Worm (Caenorhabditis elegans) whole organism, L2 larva: ENCODE results near the gene C07H4.1.
A peak's percentile ranks its signal among the peaks of the same experiment; 100 is the strongest.

Experiments used
- C34F6.9 ChIP-seq: fragments of 150-350 bp; optimal IDR thresholded peaks from 2 replicates; lab custom pipeline; 2014; ENCODE audit warnings: missing biosample characterization, missing genetic modification characterization
- R02D3.7 ChIP-seq: fragments of 150-350 bp; optimal IDR thresholded peaks from 2 replicates; lab custom pipeline; 2014; ENCODE audit warnings: missing biosample characterization, missing genetic modification characterization
- ZK546.5 ChIP-seq: sonication (generic microtip); optimal IDR thresholded peaks from 2 replicates; lab custom pipeline; 2017; ENCODE audit warnings: missing biosample characterization, missing genetic modification characterization
- alr-1 ChIP-seq: fragments of 150-350 bp; optimal IDR thresholded peaks from 2 replicates; lab custom pipeline; 2014; ENCODE audit warnings: missing biosample characterization, missing genetic modification characterization
- ama-1 ChIP-seq: fragments of 150-350 bp; optimal IDR thresholded peaks from 2 replicates; lab custom pipeline; 2018; ENCODE audit warnings: inconsistent platforms
- ceh-82 ChIP-seq: fragments of 150-350 bp; optimal IDR thresholded peaks from 2 replicates; lab custom pipeline; 2014; ENCODE audit warnings: missing biosample characterization, missing genetic modification characterization
- crh-2 ChIP-seq: sonication (generic microtip); optimal IDR thresholded peaks from 2 replicates; lab custom pipeline; 2017; ENCODE audit warnings: missing biosample characterization, missing genetic modification characterization
- dmd-4 ChIP-seq: sonication (generic microtip); optimal IDR thresholded peaks from 2 replicates; lab custom pipeline; 2017; ENCODE audit warnings: missing biosample characterization, missing genetic modification characterization
- egl-27 ChIP-seq: sonication (generic microtip); optimal IDR thresholded peaks from 3 replicates; lab custom pipeline; 2017; ENCODE audit warnings: missing biosample characterization, missing genetic modification reagents, missing genetic modification characterization
- elt-1 ChIP-seq: fragments of 150-350 bp; optimal IDR thresholded peaks from 2 replicates; lab custom pipeline; 2014; ENCODE audit warnings: missing biosample characterization, missing genetic modification characterization
- fos-1 ChIP-seq: fragments of 150-350 bp; optimal IDR thresholded peaks from 2 replicates; lab custom pipeline; 2014; ENCODE audit warnings: missing biosample characterization, missing genetic modification characterization
- gmeb-1 ChIP-seq: fragments of 150-350 bp; optimal IDR thresholded peaks from 2 replicates; lab custom pipeline; 2014; ENCODE audit warnings: missing biosample characterization, missing genetic modification characterization
- lin-11 ChIP-seq: fragments of 150-350 bp; sonication (generic microtip); optimal IDR thresholded peaks from 2 replicates; lab custom pipeline; 2014; ENCODE audit warnings: missing biosample characterization, missing genetic modification characterization, inconsistent platforms, mixed read lengths
- lin-13 ChIP-seq: fragments of 150-350 bp; optimal IDR thresholded peaks from 2 replicates; lab custom pipeline; 2014; ENCODE audit warnings: missing biosample characterization, missing genetic modification reagents, missing genetic modification characterization
- lin-39 ChIP-seq: fragments of 150-350 bp; optimal IDR thresholded peaks from 2 replicates; lab custom pipeline; 2014; ENCODE audit warnings: missing biosample characterization, missing genetic modification reagents, missing genetic modification characterization
- lsy-2 ChIP-seq, 2 experiments: fragments of 150-350 bp in 1 of 2; sonication (generic microtip) in 1 of 2; optimal IDR thresholded peaks; 2 replicates each; lab custom pipeline; 2014 to 2017; ENCODE audit warnings: missing biosample characterization in 2 of 2, missing genetic modification characterization in 2 of 2
- mdl-1 ChIP-seq, 2 experiments: fragments of 150-350 bp in 1 of 2; sonication (generic microtip) in 1 of 2; optimal IDR thresholded peaks; 2 replicates each; lab custom pipeline; 2017; ENCODE audit warnings: missing biosample characterization in 2 of 2, missing genetic modification characterization in 2 of 2
- nhr-11 ChIP-seq: fragments of 150-350 bp; optimal IDR thresholded peaks from 2 replicates; lab custom pipeline; 2014; ENCODE audit warnings: missing biosample characterization, missing genetic modification characterization
- nhr-129 ChIP-seq: fragments of 150-350 bp; optimal IDR thresholded peaks from 2 replicates; lab custom pipeline; 2014; ENCODE audit warnings: missing biosample characterization, missing genetic modification characterization
- nhr-21 ChIP-seq: fragments of 150-350 bp; optimal IDR thresholded peaks from 2 replicates; lab custom pipeline; 2014; ENCODE audit warnings: missing biosample characterization, missing genetic modification characterization
- nhr-23 ChIP-seq: fragments of 150-350 bp; optimal IDR thresholded peaks from 2 replicates; lab custom pipeline; 2014; ENCODE audit warnings: missing biosample characterization, missing genetic modification reagents, missing genetic modification characterization
- nhr-237 ChIP-seq: fragments of 150-350 bp; optimal IDR thresholded peaks from 2 replicates; lab custom pipeline; 2014; ENCODE audit warnings: missing biosample characterization, missing genetic modification characterization
- nhr-25 ChIP-seq: fragments of 150-350 bp; sonication (generic microtip); optimal IDR thresholded peaks from 3 replicates; lab custom pipeline; 2014; ENCODE audit warnings: missing biosample characterization, missing genetic modification characterization
- nhr-6 ChIP-seq: fragments of 150-350 bp; optimal IDR thresholded peaks from 2 replicates; lab custom pipeline; 2014; ENCODE audit warnings: missing biosample characterization, missing genetic modification characterization
- nhr-77 ChIP-seq: fragments of 150-350 bp; optimal IDR thresholded peaks from 2 replicates; lab custom pipeline; 2014; ENCODE audit warnings: missing biosample characterization, missing genetic modification characterization
- sem-4 ChIP-seq: fragments of 150-350 bp; optimal IDR thresholded peaks from 2 replicates; lab custom pipeline; 2014; ENCODE audit warnings: missing biosample characterization, missing genetic modification reagents, missing genetic modification characterization
- skn-1 ChIP-seq: sonication (generic microtip); optimal IDR thresholded peaks from 2 replicates; lab custom pipeline; 2017; ENCODE audit warnings: missing biosample characterization, missing genetic modification characterization
- sma-3 ChIP-seq: sonication (generic microtip); optimal IDR thresholded peaks from 2 replicates; lab custom pipeline; 2016; ENCODE audit warnings: missing genetic modification reagents, missing genetic modification characterization, missing compliant biosample characterization
- sma-9 ChIP-seq, 2 experiments: fragments of 150-350 bp in 1 of 2; sonication (generic microtip) in 1 of 2; optimal IDR thresholded peaks; 2 replicates each; lab custom pipeline; 2014 to 2016; ENCODE audit warnings: missing genetic modification characterization in 2 of 2, mild to moderate bottlenecking in 1 of 2, missing biosample characterization in 1 of 2, missing compliant biosample characterization in 1 of 2, missing genetic modification reagents in 1 of 2, moderate library complexity in 1 of 2
- snpc-4 ChIP-seq: fragments of 150-350 bp; optimal IDR thresholded peaks from 2 replicates; lab custom pipeline; 2014; ENCODE audit warnings: missing biosample characterization, missing genetic modification characterization
- unc-62 ChIP-seq: fragments of 150-350 bp; optimal IDR thresholded peaks from 2 replicates; lab custom pipeline; 2014; ENCODE audit warnings: missing biosample characterization, missing genetic modification reagents, missing genetic modification characterization
- zag-1 ChIP-seq: fragments of 150-350 bp; optimal IDR thresholded peaks from 2 replicates; lab custom pipeline; 2014; ENCODE audit warnings: missing biosample characterization, missing genetic modification characterization
- ztf-1 ChIP-seq: fragments of 200-800 bp; sonication (Bioruptor generic); conservative IDR thresholded peaks from 2 replicates; pipeline ENCODE4 v1.3.6; 2022; ENCODE audit warnings: missing genetic modification characterization, missing compliant biosample characterization
- ztf-4 ChIP-seq: fragments of 150-350 bp; optimal IDR thresholded peaks from 2 replicates; lab custom pipeline; 2014; ENCODE audit warnings: missing biosample characterization, missing genetic modification characterization

The C07H4.1 gene

DNA sequence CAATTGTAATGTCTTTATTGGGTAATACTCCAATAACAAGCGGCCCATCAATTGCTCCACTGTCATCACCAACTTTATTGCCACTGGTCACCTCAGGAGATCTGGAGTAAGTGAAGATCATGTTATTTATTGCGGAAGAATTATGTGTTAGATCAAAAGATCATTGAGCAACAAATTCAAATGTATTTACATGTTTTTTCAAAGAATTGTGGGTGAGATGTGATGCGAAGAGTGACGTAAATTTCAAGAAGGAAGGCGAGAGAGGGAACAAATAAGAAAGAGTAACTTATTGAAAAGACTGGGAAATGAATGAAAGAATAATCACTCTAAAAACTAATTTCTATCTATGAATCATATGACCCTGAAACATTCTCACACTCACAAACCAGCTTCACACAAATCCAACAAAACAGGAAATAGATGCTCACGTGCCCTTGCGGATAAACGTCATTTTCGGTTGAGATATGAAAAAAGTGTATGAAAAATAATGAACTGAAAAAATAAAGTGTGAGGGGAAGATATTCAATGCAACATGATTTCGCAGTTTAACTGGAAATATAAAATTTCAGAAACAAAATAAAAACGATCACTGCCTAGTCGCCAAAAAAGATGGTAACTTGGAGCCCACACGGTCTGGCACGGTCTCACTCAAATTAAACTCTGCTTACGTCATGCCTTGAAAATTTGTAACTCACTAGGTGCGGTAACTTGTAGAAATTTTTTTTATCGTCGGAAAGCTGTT, 27.5 kb upstream of the C07H4.1 start:
- TF ChIP-seq nhr-77 (no peak), ztf-4 (tag; lab: Kevin White, UChicago) (peak; percentile 25), lsy-2 (tag; optimal IDR thresholded peaks at IDR 0.05; lab: Kevin White, UChicago) (peak in 1 of 2 experiments; percentile 6), nhr-25 (tag; lab: Kevin White, UChicago) (no peak), sma-9 (GFP tag; optimal IDR thresholded peaks at IDR 0.05; lab: Kevin White, UChicago) (peak; percentile 42), sma-9 (tag; optimal IDR thresholded peaks at IDR 0.05; lab: Kevin White, UChicago) (no peak)

DNA sequence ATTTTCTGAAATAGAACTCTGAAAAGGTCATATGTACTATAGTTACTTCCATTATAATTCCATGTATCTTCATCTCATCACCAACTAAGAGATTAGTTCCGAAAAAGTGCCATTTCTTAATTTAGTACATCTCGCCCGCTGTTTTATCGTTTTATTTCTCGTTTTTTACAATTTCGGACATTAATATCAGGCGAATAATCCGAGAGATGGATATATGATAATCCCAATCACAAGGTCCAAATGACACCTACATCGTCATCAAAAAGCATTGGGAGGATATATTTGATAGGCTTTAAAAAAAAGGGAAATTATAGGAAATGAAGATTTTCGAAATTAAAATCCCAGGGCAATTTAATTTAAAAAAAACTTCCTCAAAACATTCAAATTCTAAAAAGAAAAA, 26.8 kb upstream of the C07H4.1 start:
- no peak for TF ChIP-seq lsy-2 (tag; optimal IDR thresholded peaks at IDR 0.05; lab: Kevin White, UChicago)
- TF ChIP-seq ZK546.5 (tag; lab: Kevin White, UChicago): no peak
- TF ChIP-seq zag-1: no peak
- no peak for TF ChIP-seq alr-1 (tag; lab: Kevin White, UChicago)
- TF ChIP-seq ama-1: no peak
- no peak for TF ChIP-seq nhr-23 (tag; lab: Kevin White, UChicago)
- TF ChIP-seq lin-11 (tag; lab: Kevin White, UChicago): no peak
- TF ChIP-seq lin-39 (tag; lab: Kevin White, UChicago): no peak
- TF ChIP-seq nhr-25 (tag; lab: Kevin White, UChicago): no peak
- no peak for TF ChIP-seq egl-27 (tag; lab: Kevin White, UChicago)
- no peak for TF ChIP-seq sma-3 (GFP tag; lab: Kevin White, UChicago)
- TF ChIP-seq skn-1 (tag; lab: Kevin White, UChicago): no peak
- no peak for TF ChIP-seq nhr-11
- no peak for TF ChIP-seq snpc-4 (tag; lab: Kevin White, UChicago)
- no peak for TF ChIP-seq unc-62
- TF ChIP-seq nhr-237 (tag; lab: Kevin White, UChicago): no peak
- TF ChIP-seq mdl-1 (tag; optimal IDR thresholded peaks at IDR 0.05; lab: Kevin White, UChicago): no peak
- TF ChIP-seq sem-4 (tag; lab: Kevin White, UChicago): no peak
- no peak for TF ChIP-seq elt-1 (tag; lab: Kevin White, UChicago)
- no peak for TF ChIP-seq gmeb-1 (tag; lab: Kevin White, UChicago)

DNA sequence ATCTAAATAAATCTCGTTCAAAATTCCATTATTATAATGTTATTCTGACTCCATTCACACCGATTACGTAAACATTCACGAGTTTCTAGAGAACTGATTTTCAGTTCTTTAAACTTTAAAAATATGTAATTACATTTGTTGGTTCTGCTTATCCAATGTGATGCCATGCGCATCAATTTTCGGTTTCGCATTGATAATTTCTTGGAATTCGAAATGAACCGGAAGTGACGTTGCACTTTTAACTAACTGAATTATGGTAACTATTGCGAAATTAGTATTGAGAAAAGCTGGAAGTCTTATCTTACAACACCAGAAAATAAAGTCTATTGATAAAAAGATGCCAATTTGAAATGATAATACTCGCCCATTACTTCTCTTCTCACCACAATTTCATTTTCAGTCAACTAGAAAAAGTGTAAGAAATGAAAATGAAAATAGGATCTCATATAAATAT, 24.3 kb upstream of the C07H4.1 start:
- TF ChIP-seq nhr-21 (tag; lab: Kevin White, UChicago): peak; percentile 78
- TF ChIP-seq ztf-1 (GFP tag; lab: Robert Waterston, UW): no peak
- peak; percentile 6 for TF ChIP-seq nhr-6 (tag; lab: Kevin White, UChicago)
- no peak for TF ChIP-seq ceh-82 (tag; lab: Kevin White, UChicago)
- peak; percentile 47 for TF ChIP-seq crh-2 (tag; lab: Kevin White, UChicago)
- no peak for TF ChIP-seq nhr-77
- no peak for TF ChIP-seq unc-62
- TF ChIP-seq R02D3.7 (tag; lab: Kevin White, UChicago): no peak
- TF ChIP-seq nhr-23 (tag; lab: Kevin White, UChicago): no peak
- peak; percentile 22 for TF ChIP-seq C34F6.9
- peak; percentile 92 for TF ChIP-seq fos-1 (tag; lab: Kevin White, UChicago)
- TF ChIP-seq sma-3 (GFP tag; lab: Kevin White, UChicago): no peak
- peak; percentile 1 for TF ChIP-seq nhr-129
- peak; percentile 46 for TF ChIP-seq ztf-4 (tag; lab: Kevin White, UChicago)
- peak; percentile 30 for TF ChIP-seq zag-1
- peak; percentile 25 for TF ChIP-seq dmd-4 (tag; lab: Kevin White, UChicago)
- TF ChIP-seq sma-9 (GFP tag; optimal IDR thresholded peaks at IDR 0.05; lab: Kevin White, UChicago): peak; percentile 80
- TF ChIP-seq sma-9 (tag; optimal IDR thresholded peaks at IDR 0.05; lab: Kevin White, UChicago): no peak
- TF ChIP-seq lsy-2 (tag; optimal IDR thresholded peaks at IDR 0.05; lab: Kevin White, UChicago): peak; percentile 5 to 56

DNA sequence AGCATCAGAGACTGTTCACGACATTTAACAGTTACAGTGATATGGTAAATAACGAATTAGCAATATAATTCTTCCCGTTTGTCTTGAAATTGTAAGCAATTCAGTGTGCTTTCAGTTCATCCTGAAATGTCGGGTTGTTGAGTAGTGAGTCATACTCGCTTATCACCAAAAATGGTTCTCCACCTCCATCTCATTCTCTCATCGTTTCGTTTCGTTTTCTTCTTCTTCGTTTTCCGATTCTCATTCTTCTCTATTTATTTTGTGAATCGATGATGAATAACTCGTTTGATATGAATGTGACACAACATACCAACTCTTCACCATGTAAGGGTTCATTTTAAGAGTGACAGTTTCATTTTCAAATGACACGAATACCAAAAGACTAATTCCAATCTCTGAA, 22.9 kb upstream of the C07H4.1 start:
- TF ChIP-seq nhr-129 (peak; percentile 35), nhr-77 (no peak), lsy-2 (tag; optimal IDR thresholded peaks at IDR 0.05; lab: Kevin White, UChicago) (peak in 1 of 2 experiments; percentile 1), lin-13 (GFP tag; lab: Kevin White, UChicago) (no peak), fos-1 (tag; lab: Kevin White, UChicago) (peak; percentile 99), ztf-1 (GFP tag; lab: Robert Waterston, UW) (no peak)
- TF ChIP-seq, all 48 proteins: peak for 3
